Worm (Caenorhabditis elegans) whole organism, L4/young adult: ENCODE measurements around the gene rsr-2.

Experiments used
- W03F9.2 ChIP-seq: fragments of 150-350 bp; optimal IDR thresholded peaks from 2 replicates; lab custom pipeline; 2014; ENCODE audit warnings: missing biosample characterization, missing genetic modification characterization
- dao-5 ChIP-seq: sonication (generic microtip); optimal IDR thresholded peaks from 2 replicates; lab custom pipeline; 2016; ENCODE audit warnings: missing genotype, missing genetic modification characterization, moderate library complexity, missing compliant biosample characterization
- him-1 ChIP-seq: sonication (generic microtip); optimal IDR thresholded peaks from 2 replicates; lab custom pipeline; 2016; ENCODE audit warnings: missing genotype, missing genetic modification reagents, missing genetic modification characterization, missing compliant biosample characterization

Gene rsr-2

ce11 chrII:12261147-12261821 lies 36.1 kb downstream of the rsr-2 start:
- no peak for TF ChIP-seq him-1

ce11 chrII:12262567-12262966 lies 37.4 kb downstream of the rsr-2 start:
- TF ChIP-seq him-1 = no peak
- TF ChIP-seq dao-5 (tag; lab: Kevin White, UChicago) = no peak
- no peak for TF ChIP-seq W03F9.2 (tag; lab: Kevin White, UChicago)

- TF ChIP-seq dao-5 (tag; lab: Kevin White, UChicago) (no peak), him-1 (no peak), W03F9.2 (tag; lab: Kevin White, UChicago) (no peak)
Observed at ce11 chrII:12263971-12264554, 38.9 kb downstream of the rsr-2 start, which contains the start of gene faxc-1. Gene faxc-1, plus strand, starts transcription at chrII:12264192.

DNA sequence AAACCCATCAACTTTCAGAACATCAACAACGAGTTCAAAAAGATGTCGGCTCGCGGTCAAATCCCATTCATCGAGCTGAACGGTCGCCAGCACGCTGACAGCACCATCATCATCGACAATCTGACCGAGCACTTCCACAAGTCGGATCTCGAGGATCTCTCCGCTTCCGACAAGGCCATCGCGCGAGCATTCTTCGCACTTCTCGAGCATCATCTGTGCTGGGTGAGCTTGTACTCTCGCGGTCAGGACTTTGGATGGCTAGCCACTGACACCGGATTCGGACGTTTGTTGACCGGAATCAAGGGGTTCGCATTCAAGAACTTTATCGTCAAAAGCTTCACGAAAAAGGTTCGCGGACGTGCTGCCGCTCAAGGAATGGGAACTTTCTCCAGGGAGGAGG lies 39.7 kb downstream of the rsr-2 start:
- no peak for TF ChIP-seq him-1
- no peak for TF ChIP-seq W03F9.2 (tag; lab: Kevin White, UChicago)
- TF ChIP-seq dao-5 (tag; lab: Kevin White, UChicago) = no peak

ce11 chrII:12266145-12266544 lies 41.0 kb downstream of the rsr-2 start, which contains the start of gene tric-1B.1:
Gene tric-1B.1, minus strand, starts transcription at chrII:12266245.
- no peak for TF ChIP-seq W03F9.2 (tag; lab: Kevin White, UChicago)
- no peak for TF ChIP-seq dao-5 (tag; lab: Kevin White, UChicago)
- TF ChIP-seq him-1 = no peak

- TF ChIP-seq him-1 (no peak), W03F9.2 (tag; lab: Kevin White, UChicago) (no peak), dao-5 (tag; lab: Kevin White, UChicago) (no peak)
Observed at ce11 chrII:12266797-12267196, 41.6 kb downstream of the rsr-2 start.

ce11 chrII:12268857-12269256 lies 43.7 kb downstream of the rsr-2 start:
- TF ChIP-seq W03F9.2 (tag; lab: Kevin White, UChicago) (no peak), him-1 (no peak), dao-5 (tag; lab: Kevin White, UChicago) (no peak)

DNA sequence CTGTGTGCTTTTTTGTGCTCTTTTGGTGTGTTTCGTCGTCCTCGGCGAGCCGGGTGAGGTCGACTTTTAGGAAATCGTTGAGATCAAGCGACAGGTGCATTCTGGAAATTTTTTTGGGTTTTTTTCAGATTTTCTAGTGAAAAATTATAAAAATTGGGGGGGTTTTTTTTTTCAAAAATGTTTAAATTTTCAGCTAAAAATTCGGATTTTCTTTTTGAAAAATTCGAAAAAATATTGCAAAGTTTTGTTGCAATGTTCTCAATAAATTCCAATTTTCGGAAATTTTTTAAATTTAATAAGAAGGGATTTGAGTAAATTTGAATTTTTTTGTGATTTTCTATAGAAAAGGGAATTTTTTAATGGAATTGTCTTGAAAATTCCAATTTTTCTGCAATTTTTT lies 49.8 kb downstream of the rsr-2 start, which contains the start of gene Y57A10A.27:
Gene Y57A10A.27 (minus strand): TSS at position 101 of the 400 bp plus-strand sequence.
- TF ChIP-seq W03F9.2 (tag; lab: Kevin White, UChicago) = no peak
- TF ChIP-seq dao-5 (tag; lab: Kevin White, UChicago) = no peak
- TF ChIP-seq him-1 = no peak
